ENCODE assay signal across 4 worm cellular contexts in genomic region chrX:876935-877334, ce11.
TF ChIP-seq lines count a peak whose summit lies in the region.

Gene ZC13.1, plus strand, starts transcription at chrX:877239.

TF ChIP-seq in whole organism, L2 larva, 48 proteins besides CTCF, POLR2A, EP300 and RAD21 (continues in another document):
- no peak for TF ChIP-seq ceh-16 (tag; optimal IDR thresholded peaks at IDR 0.05; lab: Kevin White, UChicago)
- peak; percentile 85 for TF ChIP-seq fos-1 (tag; optimal IDR thresholded peaks at IDR 0.05; lab: Kevin White, UChicago)
- TF ChIP-seq peb-1 (tag; optimal IDR thresholded peaks at IDR 0.05; lab: Kevin White, UChicago) = no peak
- TF ChIP-seq ama-1 (optimal IDR thresholded peaks at IDR 0.05; lab: Kevin White, UChicago) = no peak
- peak; percentile 55 for TF ChIP-seq sem-4 (tag; optimal IDR thresholded peaks at IDR 0.05; lab: Kevin White, UChicago)
- peak; percentile 92 for TF ChIP-seq blmp-1 (tag; optimal IDR thresholded peaks at IDR 0.05; lab: Kevin White, UChicago; ENCODE audit: insufficient read depth)
- TF ChIP-seq F13H6.1 (tag; optimal IDR thresholded peaks at IDR 0.05; lab: Kevin White, UChicago) = peak; percentile 40
- no peak for TF ChIP-seq mdl-1 (tag; optimal IDR thresholded peaks at IDR 0.05; lab: Kevin White, UChicago)
- no peak for TF ChIP-seq ZK546.5 (tag; optimal IDR thresholded peaks at IDR 0.05; lab: Kevin White, UChicago)
- TF ChIP-seq snpc-4 (tag; optimal IDR thresholded peaks at IDR 0.05; lab: Kevin White, UChicago) = peak; percentile 4
- peak; percentile 33 for TF ChIP-seq lin-11 (tag; optimal IDR thresholded peaks at IDR 0.05; lab: Kevin White, UChicago)
- TF ChIP-seq nhr-129 (tag; optimal IDR thresholded peaks at IDR 0.05; lab: Kevin White, UChicago) = peak; percentile 94
- no peak for TF ChIP-seq nhr-10 (tag; optimal IDR thresholded peaks at IDR 0.05; lab: Kevin White, UChicago)
- peak; percentile 38 for TF ChIP-seq zag-1 (tag; optimal IDR thresholded peaks at IDR 0.05; lab: Kevin White, UChicago)
- TF ChIP-seq lin-13 (GFP tag; optimal IDR thresholded peaks at IDR 0.05; lab: Kevin White, UChicago) = peak; percentile 75
- TF ChIP-seq ztf-11 (tag; optimal IDR thresholded peaks at IDR 0.05; lab: Kevin White, UChicago) = no peak
- TF ChIP-seq nhr-11 (tag; optimal IDR thresholded peaks at IDR 0.05; lab: Kevin White, UChicago) = no peak
- no peak for TF ChIP-seq Y55F3AM.14 (GFP tag; optimal IDR thresholded peaks at IDR 0.05; lab: Kevin White, UChicago)
- TF ChIP-seq skn-1 (tag; optimal IDR thresholded peaks at IDR 0.05; lab: Kevin White, UChicago) = no peak
- peak; percentile 55 for TF ChIP-seq sma-3 (GFP tag; optimal IDR thresholded peaks at IDR 0.05; lab: Kevin White, UChicago)
- TF ChIP-seq gmeb-1 (tag; optimal IDR thresholded peaks at IDR 0.05; lab: Kevin White, UChicago) = peak; percentile 35
- TF ChIP-seq crh-2 (tag; optimal IDR thresholded peaks at IDR 0.05; lab: Kevin White, UChicago) = peak; percentile 64
- no peak for TF ChIP-seq ceh-82 (tag; optimal IDR thresholded peaks at IDR 0.05; lab: Kevin White, UChicago)
- no peak for TF ChIP-seq R02D3.7 (tag; optimal IDR thresholded peaks at IDR 0.05; lab: Kevin White, UChicago)

TF ChIP-seq in whole organism, L4 larva, 104 proteins besides CTCF, POLR2A, EP300 and RAD21 (continues in another document):
- TF ChIP-seq nhr-28 (tag; optimal IDR thresholded peaks at IDR 0.05; lab: Kevin White, UChicago) (peak; percentile 84), lsy-2 (tag; optimal IDR thresholded peaks at IDR 0.05; lab: Kevin White, UChicago) (peak in 1 of 2 experiments; percentile 81), lin-38 (GFP tag; IDR thresholded peaks at IDR 0.05; lab: Robert Waterston, UW) (peak; percentile 89), mxl-3 (GFP tag; optimal IDR thresholded peaks at IDR 0.05; lab: Kevin White, UChicago) (peak; percentile 71), dmd-6 (GFP tag; IDR thresholded peaks at IDR 0.05; lab: Robert Waterston, UW) (0 out of 2 replicates have a peak, but pooled peaks have one; percentile 30), ama-1 (optimal IDR thresholded peaks at IDR 0.05; lab: Kevin White, UChicago) (peak; percentile 35), aly-2 (tag; optimal IDR thresholded peaks at IDR 0.05; lab: Kevin White, UChicago) (no peak), dpl-1 (GFP tag; optimal IDR thresholded peaks at IDR 0.05; lab: Kevin White, UChicago) (peak; percentile 54), hif-1 (tag; optimal IDR thresholded peaks at IDR 0.05; lab: Kevin White, UChicago) (peak in 1 of 2 experiments; percentile 68), nhr-77 (tag; optimal IDR thresholded peaks at IDR 0.05; lab: Kevin White, UChicago) (peak; percentile 81), zag-1 (tag; optimal IDR thresholded peaks at IDR 0.05; lab: Kevin White, UChicago) (no peak), hlh-11 (tag; optimal IDR thresholded peaks at IDR 0.05; lab: Kevin White, UChicago) (peak; percentile 62), daf-16 (GFP tag; optimal IDR thresholded peaks at IDR 0.05; lab: Kevin White, UChicago) (no peak), daf-16 (tag; optimal IDR thresholded peaks at IDR 0.05; lab: Kevin White, UChicago) (peak; percentile 64), D1046.2 (GFP tag; IDR thresholded peaks at IDR 0.05; lab: Robert Waterston, UW) (no peak), aha-1 (tag; lab: Kevin White, UChicago) (peak; percentile 99), pha-4 (GFP tag; IDR thresholded peaks at IDR 0.05; lab: Robert Waterston, UW) (no peak), pha-4 (tag; optimal IDR thresholded peaks at IDR 0.05; lab: Kevin White, UChicago) (peak; percentile 38), rbr-2 (tag; optimal IDR thresholded peaks at IDR 0.05; lab: Kevin White, UChicago) (peak; percentile 61), T20F7.1 (GFP tag; optimal IDR thresholded peaks at IDR 0.05; lab: Kevin White, UChicago) (peak; percentile 1), lin-1 (GFP tag; IDR thresholded peaks at IDR 0.05; lab: Robert Waterston, UW) (0 out of 2 replicates have a peak, but pooled peaks have one; percentile 53), mdl-1 (tag; optimal IDR thresholded peaks at IDR 0.05; lab: Kevin White, UChicago) (peak in 1 of 2 experiments; percentile 45), mep-1 (tag; optimal IDR thresholded peaks at IDR 0.05; lab: Kevin White, UChicago) (peak; percentile 85), nhr-11 (tag; optimal IDR thresholded peaks at IDR 0.05; lab: Kevin White, UChicago) (peak; percentile 26)

TF ChIP-seq in whole organism, late embryonic, 69 proteins besides CTCF, POLR2A, EP300 and RAD21 (continues in another document):
- TF ChIP-seq nhr-11 (tag; optimal IDR thresholded peaks at IDR 0.05; lab: Kevin White, UChicago) (no peak), zip-5 (tag; optimal IDR thresholded peaks at IDR 0.05; lab: Kevin White, UChicago) (no peak), ceh-45 (GFP tag; IDR thresholded peaks at IDR 0.05; lab: Robert Waterston, UW) (no peak), unc-55 (GFP tag; optimal IDR thresholded peaks at IDR 0.05; lab: Kevin White, UChicago) (peak; percentile 62), ceh-34 (tag; optimal IDR thresholded peaks at IDR 0.05; lab: Kevin White, UChicago) (peak; percentile 39), ets-4 (tag; optimal IDR thresholded peaks at IDR 0.05; lab: Kevin White, UChicago) (peak; percentile 0), dve-1 (tag; optimal IDR thresholded peaks at IDR 0.05; lab: Kevin White, UChicago) (peak; percentile 58), dmd-4 (tag; optimal IDR thresholded peaks at IDR 0.05; lab: Kevin White, UChicago; ENCODE audit: borderline replicate concordance) (no peak), npax-4 (tag; optimal IDR thresholded peaks at IDR 0.05; lab: Kevin White, UChicago) (no peak), ceh-6 (GFP tag; optimal IDR thresholded peaks at IDR 0.05; lab: Kevin White, UChicago) (no peak), ztf-16 (tag; optimal IDR thresholded peaks at IDR 0.05; lab: Kevin White, UChicago) (no peak), ceh-24 (tag; optimal IDR thresholded peaks at IDR 0.05; lab: Kevin White, UChicago) (no peak), elt-4 (tag; optimal IDR thresholded peaks at IDR 0.05; lab: Kevin White, UChicago) (no peak), pqm-1 (tag; optimal IDR thresholded peaks at IDR 0.05; lab: Kevin White, UChicago) (no peak), sox-4 (tag; optimal IDR thresholded peaks at IDR 0.05; lab: Kevin White, UChicago) (no peak), madf-2 (tag; optimal IDR thresholded peaks at IDR 0.05; lab: Kevin White, UChicago) (no peak), pha-4 (tag; optimal IDR thresholded peaks at IDR 0.05; lab: Kevin White, UChicago) (no peak), eyg-1 (tag; optimal IDR thresholded peaks at IDR 0.05; lab: Kevin White, UChicago) (no peak), odd-2 (tag; optimal IDR thresholded peaks at IDR 0.05; lab: Kevin White, UChicago) (no peak), ceh-30 (tag; optimal IDR thresholded peaks at IDR 0.05; lab: Kevin White, UChicago) (no peak), tbx-7 (tag; optimal IDR thresholded peaks at IDR 0.05; lab: Kevin White, UChicago) (no peak), tbx-2 (tag; optimal IDR thresholded peaks at IDR 0.05; lab: Kevin White, UChicago) (peak; percentile 79), mec-3 (tag; optimal IDR thresholded peaks at IDR 0.05; lab: Kevin White, UChicago; ENCODE audit: borderline replicate concordance) (no peak), unc-42 (tag; optimal IDR thresholded peaks at IDR 0.05; lab: Kevin White, UChicago) (peak; percentile 46), syd-9 (tag; optimal IDR thresholded peaks at IDR 0.05; lab: Kevin White, UChicago) (no peak), F13H6.1 (tag; optimal IDR thresholded peaks at IDR 0.05; lab: Kevin White, UChicago) (peak; percentile 38), ahr-1 (tag; optimal IDR thresholded peaks at IDR 0.05; lab: Kevin White, UChicago) (no peak)

TF ChIP-seq in whole organism, mixed stage, embryonic, 35 proteins besides CTCF, POLR2A, EP300 and RAD21 (continues in another document):
- TF ChIP-seq lin-13 (tag; optimal IDR thresholded peaks at IDR 0.05; lab: Kevin White, UChicago) (peak; percentile 66), ceh-83 (GFP tag; optimal IDR thresholded peaks at IDR 0.05; lab: Kevin White, UChicago) (no peak), drap-1 (GFP tag; optimal IDR thresholded peaks at IDR 0.05; lab: Kevin White, UChicago) (peak; percentile 49), unc-120 (tag; optimal IDR thresholded peaks at IDR 0.05; lab: Kevin White, UChicago; ENCODE audit: poor library complexity, severe bottlenecking) (peak; percentile 57), cnd-1 (tag; optimal IDR thresholded peaks at IDR 0.05; lab: Kevin White, UChicago) (peak; percentile 38), nhr-237 (tag; optimal IDR thresholded peaks at IDR 0.05; lab: Kevin White, UChicago) (peak; percentile 32), blmp-1 (tag; optimal IDR thresholded peaks at IDR 0.05; lab: Kevin White, UChicago) (peak; percentile 83), elt-1 (tag; optimal IDR thresholded peaks at IDR 0.05; lab: Kevin White, UChicago; ENCODE audit: borderline replicate concordance, insufficient read depth) (no peak), ceh-39 (tag; optimal IDR thresholded peaks at IDR 0.05; lab: Kevin White, UChicago) (no peak), hlh-1 (tag; optimal IDR thresholded peaks at IDR 0.05; lab: Kevin White, UChicago) (peak; percentile 70), bed-3 (GFP tag; optimal IDR thresholded peaks at IDR 0.05; lab: Kevin White, UChicago) (no peak), tbx-8 (GFP tag; optimal IDR thresholded peaks at IDR 0.05; lab: Kevin White, UChicago) (no peak), snpc-4 (tag; optimal IDR thresholded peaks at IDR 0.05; lab: Kevin White, UChicago) (no peak), ztf-11 (tag; optimal IDR thresholded peaks at IDR 0.05; lab: Kevin White, UChicago) (no peak), ham-2 (GFP tag; optimal IDR thresholded peaks at IDR 0.05; lab: Kevin White, UChicago) (peak; percentile 12), M03D4.4 (tag; optimal IDR thresholded peaks at IDR 0.05; lab: Kevin White, UChicago) (no peak), pha-4 (tag; optimal IDR thresholded peaks at IDR 0.05; lab: Kevin White, UChicago) (peak; percentile 89), unc-62 (GFP tag; optimal IDR thresholded peaks at IDR 0.05; lab: Kevin White, UChicago) (peak; percentile 43), nhr-76 (tag; optimal IDR thresholded peaks at IDR 0.05; lab: Kevin White, UChicago) (no peak), ceh-43 (GFP tag; optimal IDR thresholded peaks at IDR 0.05; lab: Kevin White, UChicago) (no peak), mls-2 (tag; optimal IDR thresholded peaks at IDR 0.05; lab: Kevin White, UChicago) (peak; percentile 58), lsy-2 (tag; optimal IDR thresholded peaks at IDR 0.05; lab: Kevin White, UChicago) (peak; percentile 38), nhr-2 (tag; optimal IDR thresholded peaks at IDR 0.05; lab: Kevin White, UChicago) (peak; percentile 37), nhr-12 (tag; optimal IDR thresholded peaks at IDR 0.05; lab: Kevin White, UChicago) (no peak), zip-8 (tag; optimal IDR thresholded peaks at IDR 0.05; lab: Kevin White, UChicago) (no peak), mep-1 (tag; optimal IDR thresholded peaks at IDR 0.05; lab: Kevin White, UChicago) (peak; percentile 94), elt-3 (tag; optimal IDR thresholded peaks at IDR 0.05; lab: Kevin White, UChicago) (no peak), lin-32 (GFP tag; optimal IDR thresholded peaks at IDR 0.05; lab: Kevin White, UChicago) (no peak), unc-39 (tag; optimal IDR thresholded peaks at IDR 0.05; lab: Kevin White, UChicago) (no peak)
